Worm (Caenorhabditis elegans) whole organism, L4 larva: ENCODE results near the gene aldo-2.

Experiments used
- D1046.2 ChIP-seq: fragments of 200-800 bp; sonication (Bioruptor generic); IDR thresholded peaks from 2 replicates; pipeline ENCODE4 v1.3.6; 2022; ENCODE audit warnings: missing genetic modification characterization, missing compliant biosample characterization
- F10B5.3 ChIP-seq: sonication (generic microtip); optimal IDR thresholded peaks from 2 replicates; lab custom pipeline; 2016; ENCODE audit warnings: mild to moderate bottlenecking, missing genetic modification characterization, missing compliant biosample characterization
- F26F4.8 ChIP-seq: fragments of 200-800 bp; sonication (Bioruptor generic); conservative IDR thresholded peaks from 2 replicates; pipeline ENCODE4 v1.3.6; 2022; ENCODE audit warnings: missing genetic modification characterization, missing compliant biosample characterization
- F44E2.7 ChIP-seq: fragments of 200-800 bp; sonication (Bioruptor generic); IDR thresholded peaks from 2 replicates; pipeline ENCODE4 v2.1.2; 2022; ENCODE audit warnings: missing genetic modification characterization, missing compliant biosample characterization
- R02D3.7 ChIP-seq: fragments of 150-350 bp; sonication (generic microtip); optimal IDR thresholded peaks from 3 replicates; lab custom pipeline; 2014; ENCODE audit warnings: missing biosample characterization, missing genetic modification characterization
- T20F7.1 ChIP-seq: fragments of 200-800 bp; sonication (Bioruptor generic); optimal IDR thresholded peaks from 2 replicates; lab custom pipeline; 2018; ENCODE audit warnings: mild to moderate bottlenecking, missing genetic modification characterization, missing compliant biosample characterization
- T26A8.4 ChIP-seq: fragments of 200-800 bp; sonication (Bioruptor generic); IDR thresholded peaks from 2 replicates; pipeline ENCODE4 v1.3.6; 2022; ENCODE audit warnings: missing genetic modification characterization, missing compliant biosample characterization
- Y48G9A.11 ChIP-seq: fragments of 200-800 bp; sonication (Bioruptor generic); IDR thresholded peaks from 2 replicates; pipeline ENCODE4 v1.3.6; 2022; ENCODE audit warnings: missing genetic modification reagents, missing genetic modification characterization, missing compliant biosample characterization
- ZK337.2 ChIP-seq: fragments of 200-800 bp; sonication (Bioruptor generic); IDR thresholded peaks from 2 replicates; pipeline ENCODE4 v1.3.6; 2022; ENCODE audit warnings: missing genetic modification reagents, missing genetic modification characterization, missing compliant biosample characterization
- aha-1 ChIP-seq: fragments of 150-350 bp; peaks from one replicate; lab custom pipeline; 2014; ENCODE audit warnings: missing biosample characterization, missing genetic modification characterization
- ama-1 ChIP-seq: fragments of 150-350 bp; optimal IDR thresholded peaks from 2 replicates; lab custom pipeline; 2014; ENCODE audit warnings: inconsistent platforms, mixed read lengths
- arid-1 ChIP-seq: fragments of 200-800 bp; sonication (Bioruptor generic); conservative IDR thresholded peaks from 2 replicates; pipeline ENCODE4 v1.3.6; 2022; ENCODE audit warnings: missing genetic modification reagents, missing genetic modification characterization, missing compliant biosample characterization
- attf-4 ChIP-seq: sonication (generic microtip); optimal IDR thresholded peaks from 3 replicates; lab custom pipeline; 2017; ENCODE audit warnings: missing biosample characterization, missing genetic modification characterization
- ceh-28 ChIP-seq: fragments of 150-350 bp; optimal IDR thresholded peaks from 2 replicates; lab custom pipeline; 2014; ENCODE audit warnings: missing biosample characterization, missing genetic modification reagents, missing genetic modification characterization
- ceh-32 ChIP-seq: sonication (generic microtip); optimal IDR thresholded peaks from 2 replicates; lab custom pipeline; 2016; ENCODE audit warnings: mild to moderate bottlenecking, missing genetic modification characterization, missing compliant biosample characterization; ENCODE audit not compliant: poor library complexity
- ceh-82 ChIP-seq: sonication (generic microtip); optimal IDR thresholded peaks from 2 replicates; lab custom pipeline; 2017; ENCODE audit warnings: missing biosample characterization, missing genetic modification characterization
- daf-16 ChIP-seq, 3 experiments: sonication (generic microtip); optimal IDR thresholded peaks; 2 replicates each; lab custom pipeline; 2016 to 2017; ENCODE audit warnings: missing genetic modification characterization in 3 of 3, missing genetic modification reagents in 3 of 3, mild to moderate bottlenecking in 2 of 3, missing compliant biosample characterization in 2 of 3, missing biosample characterization in 1 of 3, moderate library complexity in 1 of 3
- daf-19 ChIP-seq: fragments of 200-800 bp; sonication (Bioruptor generic); conservative IDR thresholded peaks from 2 replicates; pipeline ENCODE4 v1.3.6; 2022; ENCODE audit warnings: missing genetic modification characterization, missing compliant biosample characterization
- daf-8 ChIP-seq: fragments of 200-800 bp; sonication (Bioruptor generic); IDR thresholded peaks from 2 replicates; pipeline ENCODE4 v1.3.6; 2022; ENCODE audit warnings: missing genetic modification characterization, missing compliant biosample characterization
- dmd-6 ChIP-seq: fragments of 200-800 bp; sonication (Bioruptor generic); IDR thresholded peaks from 2 replicates; pipeline ENCODE4 v1.3.6; 2022; ENCODE audit warnings: missing genetic modification reagents, missing genetic modification characterization, missing compliant biosample characterization
- dpl-1 ChIP-seq: fragments of 150-350 bp; optimal IDR thresholded peaks from 2 replicates; lab custom pipeline; 2014; ENCODE audit warnings: missing biosample characterization, missing genetic modification reagents, missing genetic modification characterization
- dve-1 ChIP-seq: sonication (generic microtip); optimal IDR thresholded peaks from 2 replicates; lab custom pipeline; 2017; ENCODE audit warnings: antibody characterized with exemption, mild to moderate bottlenecking, missing genetic modification characterization, missing compliant biosample characterization; ENCODE audit not compliant: insufficient read depth
- egl-43 ChIP-seq: fragments of 200-800 bp; sonication (Bioruptor generic); IDR thresholded peaks from 2 replicates; pipeline ENCODE4 v1.3.6; 2022; ENCODE audit warnings: missing genetic modification reagents, missing genetic modification characterization, missing compliant biosample characterization
- fkh-10 ChIP-seq: fragments of 150-350 bp; optimal IDR thresholded peaks from 2 replicates; lab custom pipeline; 2014; ENCODE audit warnings: missing biosample characterization, missing genetic modification reagents, missing genetic modification characterization
- hif-1 ChIP-seq, 2 experiments: sonication (generic microtip); optimal IDR thresholded peaks; 2 replicates each; lab custom pipeline; 2016 to 2017; ENCODE audit warnings: missing compliant biosample characterization in 2 of 2, missing genetic modification characterization in 2 of 2, missing genetic modification reagents in 2 of 2, missing genotype in 2 of 2, mild to moderate bottlenecking in 1 of 2
- hlh-11 ChIP-seq: fragments of 200-800 bp; sonication (Bioruptor generic); optimal IDR thresholded peaks from 2 replicates; lab custom pipeline; 2018; ENCODE audit warnings: mild to moderate bottlenecking, missing genetic modification characterization, missing compliant biosample characterization
- hmg-1.1 ChIP-seq: fragments of 200-800 bp; sonication (Bioruptor generic); IDR thresholded peaks from 2 replicates; pipeline ENCODE4 v1.3.6; 2022; ENCODE audit warnings: missing genetic modification reagents, missing genetic modification characterization, missing compliant biosample characterization
- jun-1 ChIP-seq: fragments of 150-350 bp; optimal IDR thresholded peaks from 2 replicates; lab custom pipeline; 2014; ENCODE audit warnings: missing biosample characterization, missing genetic modification reagents, missing genetic modification characterization
- lin-1 ChIP-seq: fragments of 200-800 bp; sonication (Bioruptor generic); IDR thresholded peaks from 2 replicates; pipeline ENCODE4 v1.3.6; 2022; ENCODE audit warnings: missing genetic modification reagents, missing genetic modification characterization, missing compliant biosample characterization
- lin-13 ChIP-seq: fragments of 150-350 bp; optimal IDR thresholded peaks from 2 replicates; lab custom pipeline; 2014; ENCODE audit warnings: missing biosample characterization, missing genetic modification reagents, missing genetic modification characterization
- lin-38 ChIP-seq: fragments of 200-800 bp; sonication (Bioruptor generic); IDR thresholded peaks from 2 replicates; pipeline ENCODE4 v1.3.6; 2022; ENCODE audit warnings: missing genetic modification reagents, missing genetic modification characterization, missing compliant biosample characterization
- lsy-2 ChIP-seq, 2 experiments: fragments of 150-350 bp in 1 of 2; sonication (generic microtip) in 1 of 2; optimal IDR thresholded peaks; 2 replicates each; lab custom pipeline; 2014 to 2017; ENCODE audit warnings: missing biosample characterization in 2 of 2, missing genetic modification characterization in 2 of 2
- madf-9 ChIP-seq: fragments of 200-800 bp; sonication (Bioruptor generic); conservative IDR thresholded peaks from 2 replicates; pipeline ENCODE4 v1.3.6; 2022; ENCODE audit warnings: missing genetic modification reagents, missing genetic modification characterization, missing compliant biosample characterization
- mep-1 ChIP-seq: fragments of 150-350 bp; sonication (generic microtip); optimal IDR thresholded peaks from 3 replicates; lab custom pipeline; 2014; ENCODE audit warnings: missing biosample characterization, missing genetic modification characterization
- mes-2 ChIP-seq: sonication (generic microtip); optimal IDR thresholded peaks from 2 replicates; lab custom pipeline; 2016; ENCODE audit warnings: missing genotype, mild to moderate bottlenecking, missing genetic modification characterization, missing compliant biosample characterization; ENCODE audit not compliant: poor library complexity, severe bottlenecking
- nhr-11 ChIP-seq: fragments of 150-350 bp; optimal IDR thresholded peaks from 2 replicates; lab custom pipeline; 2014; ENCODE audit warnings: missing biosample characterization, missing genetic modification characterization
- nhr-28 ChIP-seq: fragments of 150-350 bp; optimal IDR thresholded peaks from 2 replicates; lab custom pipeline; 2014; ENCODE audit warnings: missing biosample characterization, missing genetic modification characterization
- nhr-42 ChIP-seq: fragments of 200-800 bp; sonication (Bioruptor generic); IDR thresholded peaks from 2 replicates; pipeline ENCODE4 v1.3.6; 2022; ENCODE audit warnings: missing genetic modification characterization, missing compliant biosample characterization
- nhr-48 ChIP-seq: sonication (generic microtip); optimal IDR thresholded peaks from 2 replicates; lab custom pipeline; 2016; ENCODE audit warnings: mild to moderate bottlenecking, missing genetic modification characterization, missing compliant biosample characterization
- nhr-6 ChIP-seq: fragments of 150-350 bp; optimal IDR thresholded peaks from 2 replicates; lab custom pipeline; 2014; ENCODE audit warnings: missing biosample characterization, missing genetic modification characterization
- nhr-77 ChIP-seq: fragments of 150-350 bp; optimal IDR thresholded peaks from 2 replicates; lab custom pipeline; 2014; ENCODE audit warnings: missing biosample characterization, missing genetic modification characterization
- pqm-1 ChIP-seq: sonication (generic microtip); optimal IDR thresholded peaks from 2 replicates; lab custom pipeline; 2017; ENCODE audit warnings: missing biosample characterization, missing genetic modification characterization
- sdz-12 ChIP-seq: fragments of 200-800 bp; sonication (Bioruptor generic); optimal IDR thresholded peaks from 2 replicates; lab custom pipeline; 2018; ENCODE audit warnings: mild to moderate bottlenecking, missing genetic modification characterization, missing compliant biosample characterization
- skn-1 ChIP-seq: fragments of 150-350 bp; optimal IDR thresholded peaks from 2 replicates; lab custom pipeline; 2014; ENCODE audit warnings: missing biosample characterization, missing genetic modification characterization
- spr-1 ChIP-seq: sonication (generic microtip); optimal IDR thresholded peaks from 2 replicates; lab custom pipeline; 2016; ENCODE audit warnings: mild to moderate bottlenecking, missing genetic modification characterization, missing compliant biosample characterization
- tra-1 ChIP-seq: fragments of 200-800 bp; sonication (Bioruptor generic); IDR thresholded peaks from 2 replicates; pipeline ENCODE4 v1.3.6; 2022; ENCODE audit warnings: missing genetic modification reagents, missing genetic modification characterization, missing compliant biosample characterization
- unc-130 ChIP-seq: sonication (generic microtip); optimal IDR thresholded peaks from 2 replicates; lab custom pipeline; 2016; ENCODE audit warnings: missing genetic modification reagents, missing genetic modification characterization, missing compliant biosample characterization
- unc-39 ChIP-seq: sonication (generic microtip); optimal IDR thresholded peaks from 2 replicates; lab custom pipeline; 2017; ENCODE audit warnings: missing biosample characterization, missing genetic modification characterization
- unc-62 ChIP-seq, 3 experiments: fragments of 150-350 bp in 1 of 3; sonication (generic microtip); optimal IDR thresholded peaks in 2 of 3; peaks in 1 of 3; 1 replicate in 1 of 3; 2 replicates in 2 of 3; lab custom pipeline; 2014 to 2017; ENCODE audit warnings: missing biosample characterization in 3 of 3, missing genetic modification characterization in 3 of 3, missing genetic modification reagents in 3 of 3, missing genotype in 1 of 3
- ztf-7 ChIP-seq: fragments of 150-350 bp; optimal IDR thresholded peaks from 2 replicates; lab custom pipeline; 2014; ENCODE audit warnings: missing biosample characterization, missing genetic modification characterization

aldo-2 gene

ce11 chrIII:5915926-5916325 lies 39.5 kb upstream of the aldo-2 start:
- TF ChIP-seq F10B5.3 (tag; lab: Kevin White, UChicago) (no peak), dve-1 (tag; lab: Kevin White, UChicago) (peak; percentile 67), daf-16 (GFP tag; optimal IDR thresholded peaks at IDR 0.05; lab: Kevin White, UChicago) (no peak), daf-16 (tag; optimal IDR thresholded peaks at IDR 0.05; lab: Kevin White, UChicago) (peak; percentile 57), pqm-1 (tag; lab: Kevin White, UChicago) (peak; percentile 95), dmd-6 (GFP tag; lab: Robert Waterston, UW) (peak; percentile 64), nhr-77 (tag; lab: Kevin White, UChicago) (peak; percentile 44), fkh-10 (GFP tag; lab: Kevin White, UChicago) (no peak), lsy-2 (tag; optimal IDR thresholded peaks at IDR 0.05; lab: Kevin White, UChicago) (no peak), F44E2.7 (no peak), nhr-48 (tag; lab: Kevin White, UChicago) (no peak), egl-43 (GFP tag; lab: Robert Waterston, UW) (no peak), hlh-11 (tag; lab: Kevin White, UChicago) (peak; percentile 59), nhr-28 (tag; lab: Kevin White, UChicago) (peak; percentile 67), mep-1 (tag; lab: Kevin White, UChicago) (peak; percentile 18), nhr-11 (tag; lab: Kevin White, UChicago) (no peak), nhr-6 (peak; percentile 33), unc-62 (GFP tag; optimal IDR thresholded peaks at IDR 0.05 in 1 of 2; lab: Kevin White, UChicago) (no peak), unc-62 (tag; optimal IDR thresholded peaks at IDR 0.05; lab: Kevin White, UChicago) (no peak), ZK337.2 (GFP tag; lab: Robert Waterston, UW) (no peak), skn-1 (tag; lab: Kevin White, UChicago) (no peak), T20F7.1 (GFP tag; lab: Kevin White, UChicago) (no peak), mes-2 (peak; percentile 40), ztf-7 (tag; lab: Kevin White, UChicago) (peak; percentile 33), tra-1 (GFP tag; lab: Robert Waterston, UW) (0 out of 2 replicates have a peak, but pooled peaks have one; percentile 10)

- TF ChIP-seq ceh-32 (tag; lab: Kevin White, UChicago): no peak
- no peak for TF ChIP-seq Y48G9A.11 (GFP tag; lab: Robert Waterston, UW)
- no peak for TF ChIP-seq sdz-12 (GFP tag; lab: Kevin White, UChicago)
- no peak for TF ChIP-seq D1046.2 (GFP tag; lab: Robert Waterston, UW)
- no peak for TF ChIP-seq jun-1 (tag; lab: Kevin White, UChicago)
- TF ChIP-seq spr-1 (tag; lab: Kevin White, UChicago): no peak
- TF ChIP-seq lsy-2 (tag; optimal IDR thresholded peaks at IDR 0.05; lab: Kevin White, UChicago): peak in 1 of 2 experiments; percentile 9
- no peak for TF ChIP-seq hmg-1.1
- no peak for TF ChIP-seq dpl-1 (GFP tag; lab: Kevin White, UChicago)
- TF ChIP-seq ceh-28: no peak
- TF ChIP-seq nhr-48 (tag; lab: Kevin White, UChicago): no peak
- TF ChIP-seq arid-1 (GFP tag; lab: Robert Waterston, UW): 0 out of 2 replicates have a peak, but pooled peaks have one; percentile 15
- TF ChIP-seq egl-43 (GFP tag; lab: Robert Waterston, UW): no peak
- TF ChIP-seq unc-130 (GFP tag; lab: Kevin White, UChicago): no peak
- TF ChIP-seq nhr-42: no peak
- TF ChIP-seq attf-4 (tag; lab: Kevin White, UChicago): no peak
- no peak for TF ChIP-seq lin-1 (GFP tag; lab: Robert Waterston, UW)
- no peak for TF ChIP-seq hif-1 (tag; optimal IDR thresholded peaks at IDR 0.05; lab: Kevin White, UChicago)
- no peak for TF ChIP-seq T26A8.4 (GFP tag; lab: Robert Waterston, UW)
- TF ChIP-seq ZK337.2 (GFP tag; lab: Robert Waterston, UW): no peak
- no peak for TF ChIP-seq F26F4.8 (GFP tag; lab: Robert Waterston, UW)
- peak; percentile 18; the same call in 1 of the 2 replicates for TF ChIP-seq lin-38
- TF ChIP-seq madf-9 (GFP tag; lab: Robert Waterston, UW): no peak
- TF ChIP-seq ceh-82: no peak
- peak; percentile 38 for TF ChIP-seq ama-1 (lab: Kevin White, UChicago)
- TF ChIP-seq daf-19 (GFP tag; lab: Robert Waterston, UW): no peak
- TF ChIP-seq unc-39 (tag; lab: Kevin White, UChicago): no peak
- no peak for TF ChIP-seq R02D3.7 (tag; lab: Kevin White, UChicago)
- no peak for TF ChIP-seq nhr-77 (tag; lab: Kevin White, UChicago)
- TF ChIP-seq mep-1 (tag; lab: Kevin White, UChicago): peak; percentile 31
- no peak for TF ChIP-seq daf-8 (GFP tag; lab: Robert Waterston, UW)
- no peak for TF ChIP-seq aha-1 (tag; lab: Kevin White, UChicago)
- TF ChIP-seq lin-13: no peak
Measured at ce11 chrIII:5914717-5915116, 38.3 kb upstream of the aldo-2 start.
